Comparison of ENCODE assay signal across 1 fruit fly cellular context in the genomic region with DNA sequence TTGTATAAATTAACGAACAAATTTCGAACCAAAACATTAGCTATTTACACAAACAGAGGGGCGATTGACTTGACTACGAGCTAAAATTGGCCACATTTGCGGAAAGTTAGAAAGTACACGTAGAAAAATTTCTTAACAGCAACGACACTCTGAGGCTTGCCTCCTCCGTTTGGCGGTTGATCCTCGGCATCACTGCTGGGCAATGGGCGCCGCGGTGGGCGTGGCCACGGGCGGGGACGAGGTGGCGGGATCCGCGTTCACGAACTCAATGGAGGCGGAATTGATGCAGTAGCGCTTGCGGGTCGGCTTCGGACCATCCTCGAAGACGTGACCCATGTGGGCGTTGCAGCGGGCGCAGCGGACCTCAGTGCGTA.
TF ChIP-seq lines count a peak whose summit lies in the region.

No protein-coding gene starts in this region.

TF ChIP-seq in whole organism, embryonic, 481 proteins besides CTCF, POLR2A, EP300 and RAD21 (continued from another document):
- no peak for TF ChIP-seq CG2120 (GFP tag; optimal IDR thresholded peaks at IDR 0.05; lab: Kevin White, UChicago)
- no peak for TF ChIP-seq tin (GFP tag; optimal IDR thresholded peaks at IDR 0.05; lab: Kevin White, UChicago)
- no peak for TF ChIP-seq CG17328 (GFP tag; IDR thresholded peaks at IDR 0.05; lab: Robert Waterston, UW)
- TF ChIP-seq NFAT (GFP tag; IDR thresholded peaks at IDR 0.05; lab: Robert Waterston, UW) = no peak
- no peak for TF ChIP-seq CG4424 (GFP tag; optimal IDR thresholded peaks at IDR 0.05; lab: Kevin White, UChicago)
- TF ChIP-seq jing (GFP tag; optimal IDR thresholded peaks at IDR 0.05; lab: Kevin White, UChicago) = no peak
- 0 out of 3 replicates have a peak, but pooled peaks have one; percentile 10 for TF ChIP-seq CG17361 (GFP tag; IDR thresholded peaks at IDR 0.05; lab: Robert Waterston, UW)
- no peak for TF ChIP-seq CG4820 (GFP tag; optimal IDR thresholded peaks at IDR 0.05; lab: Kevin White, UChicago)
- no peak for TF ChIP-seq CG6854 (GFP tag; optimal IDR thresholded peaks at IDR 0.05; lab: Kevin White, UChicago)
- TF ChIP-seq pnt (GFP tag; optimal IDR thresholded peaks at IDR 0.05; lab: Kevin White, UChicago) = no peak
- TF ChIP-seq sisA (GFP tag; IDR thresholded peaks at IDR 0.05; lab: Robert Waterston, UW) = no peak
- TF ChIP-seq sc (optimal IDR thresholded peaks at IDR 0.05; lab: Kevin White, UChicago) = no peak
- no peak for TF ChIP-seq sc (GFP tag; optimal IDR thresholded peaks at IDR 0.05; lab: Kevin White, UChicago)
- no peak for TF ChIP-seq stc (GFP tag; IDR thresholded peaks at IDR 0.05; lab: Robert Waterston, UW)
- TF ChIP-seq stwl (tag; optimal IDR thresholded peaks at IDR 0.05; lab: Kevin White, UChicago) = no peak
- no peak for TF ChIP-seq crc (GFP tag; optimal IDR thresholded peaks at IDR 0.05; lab: Kevin White, UChicago)
- no peak for TF ChIP-seq CG14441 (GFP tag; IDR thresholded peaks at IDR 0.05; lab: Robert Waterston, UW)
- peak; percentile 28; the same call in 1 of the 2 replicates for TF ChIP-seq lmd (GFP tag; IDR thresholded peaks at IDR 0.05; lab: Robert Waterston, UW)
- TF ChIP-seq CG10274 (GFP tag; optimal IDR thresholded peaks at IDR 0.05; lab: Kevin White, UChicago) = no peak
- no peak for TF ChIP-seq Hey (tag; optimal IDR thresholded peaks at IDR 0.05; lab: Kevin White, UChicago)
- no peak for TF ChIP-seq CG3847 (GFP tag; IDR thresholded peaks at IDR 0.05; lab: Robert Waterston, UW)
- no peak for TF ChIP-seq CG2889 (GFP tag; IDR thresholded peaks at IDR 0.05; lab: Robert Waterston, UW)
- no peak for TF ChIP-seq sens-2 (GFP tag; IDR thresholded peaks at IDR 0.05; lab: Robert Waterston, UW)
- TF ChIP-seq CG10321 (GFP tag; IDR thresholded peaks at IDR 0.05; lab: Robert Waterston, UW) = no peak
- TF ChIP-seq corto (GFP tag; optimal IDR thresholded peaks at IDR 0.05; lab: Kevin White, UChicago) = no peak
- TF ChIP-seq CG9797 (GFP tag; optimal IDR thresholded peaks at IDR 0.05; lab: Kevin White, UChicago) = no peak
- no peak for TF ChIP-seq eve (GFP tag; optimal IDR thresholded peaks at IDR 0.05; lab: Kevin White, UChicago)
- no peak for TF ChIP-seq tup (GFP tag; optimal IDR thresholded peaks at IDR 0.05; lab: Kevin White, UChicago)
- TF ChIP-seq gce (GFP tag; IDR thresholded peaks at IDR 0.05; lab: Robert Waterston, UW) = no peak
- 0 out of 2 replicates have a peak, but pooled peaks have one; percentile 8 for TF ChIP-seq CG6272 (GFP tag; IDR thresholded peaks at IDR 0.05; lab: Robert Waterston, UW)
- TF ChIP-seq CG18619 (GFP tag; optimal IDR thresholded peaks at IDR 0.05; lab: Kevin White, UChicago) = peak; percentile 3
- TF ChIP-seq CG34376 (GFP tag; optimal IDR thresholded peaks at IDR 0.05; lab: Kevin White, UChicago) = no peak
- no peak for TF ChIP-seq CG10431 (GFP tag; optimal IDR thresholded peaks at IDR 0.05; lab: Kevin White, UChicago)
- no peak for TF ChIP-seq Nf-YB (GFP tag; optimal IDR thresholded peaks at IDR 0.05; lab: Kevin White, UChicago)
- TF ChIP-seq gsb-n (tag; optimal IDR thresholded peaks at IDR 0.05; lab: Kevin White, UChicago) = no peak
- TF ChIP-seq Poxn (GFP tag; IDR thresholded peaks at IDR 0.05; lab: Robert Waterston, UW) = no peak
- peak; percentile 1 for TF ChIP-seq Meics (GFP tag; optimal IDR thresholded peaks at IDR 0.05; lab: Kevin White, UChicago)
- TF ChIP-seq CG34422 (GFP tag; IDR thresholded peaks at IDR 0.05; lab: Robert Waterston, UW) = no peak
- TF ChIP-seq jumu (GFP tag; optimal IDR thresholded peaks at IDR 0.05; lab: Kevin White, UChicago) = no peak
- TF ChIP-seq ac (GFP tag; optimal IDR thresholded peaks at IDR 0.05; lab: Kevin White, UChicago) = no peak
- TF ChIP-seq CG12942 (GFP tag; optimal IDR thresholded peaks at IDR 0.05; lab: Kevin White, UChicago) = no peak
- no peak for TF ChIP-seq Spps (tag; optimal IDR thresholded peaks at IDR 0.05; lab: Kevin White, UChicago)
- no peak for TF ChIP-seq CG10462 (GFP tag; optimal IDR thresholded peaks at IDR 0.05; lab: Kevin White, UChicago)
- TF ChIP-seq CG14965 (GFP tag; optimal IDR thresholded peaks at IDR 0.05; lab: Kevin White, UChicago; ENCODE audit: borderline replicate concordance) = no peak
- TF ChIP-seq CG9609 (GFP tag; optimal IDR thresholded peaks at IDR 0.05; lab: Kevin White, UChicago) = peak; percentile 20
- no peak for TF ChIP-seq Hsf (GFP tag; optimal IDR thresholded peaks at IDR 0.05; lab: Kevin White, UChicago)
- no peak for TF ChIP-seq Stat92E (GFP tag; optimal IDR thresholded peaks at IDR 0.05; lab: Kevin White, UChicago)
- no peak for TF ChIP-seq CG16815 (GFP tag; optimal IDR thresholded peaks at IDR 0.05; lab: Kevin White, UChicago)
- TF ChIP-seq Jarid2 (GFP tag; optimal IDR thresholded peaks at IDR 0.05; lab: Kevin White, UChicago) = no peak
- TF ChIP-seq CG2678 (tag; optimal IDR thresholded peaks at IDR 0.05; lab: Kevin White, UChicago) = no peak
- TF ChIP-seq onecut (GFP tag; IDR thresholded peaks at IDR 0.05; lab: Robert Waterston, UW) = no peak
- no peak for TF ChIP-seq CG33557 (GFP tag; optimal IDR thresholded peaks at IDR 0.05; lab: Kevin White, UChicago)
- TF ChIP-seq z (GFP tag; IDR thresholded peaks at IDR 0.05; lab: Robert Waterston, UW) = no peak
- peak; percentile 6 for TF ChIP-seq Antp (GFP tag; optimal IDR thresholded peaks at IDR 0.05; lab: Kevin White, UChicago)
- no peak for TF ChIP-seq Chrac-16 (GFP tag; optimal IDR thresholded peaks at IDR 0.05; lab: Kevin White, UChicago)
- TF ChIP-seq btn (GFP tag; optimal IDR thresholded peaks at IDR 0.05; lab: Kevin White, UChicago) = no peak
- TF ChIP-seq Trl (optimal IDR thresholded peaks at IDR 0.05; lab: Kevin White, UChicago) = no peak
- peak; percentile 46 for TF ChIP-seq Trl (GFP tag; optimal IDR thresholded peaks at IDR 0.05; lab: Kevin White, UChicago)
- no peak for TF ChIP-seq en (GFP tag; optimal IDR thresholded peaks at IDR 0.05; lab: Kevin White, UChicago)
- no peak for TF ChIP-seq CG11695 (GFP tag; IDR thresholded peaks at IDR 0.05; lab: Robert Waterston, UW)
- TF ChIP-seq CG17568 (GFP tag; optimal IDR thresholded peaks at IDR 0.05; lab: Kevin White, UChicago) = no peak
- TF ChIP-seq CG7556 (GFP tag; optimal IDR thresholded peaks at IDR 0.05; lab: Kevin White, UChicago) = no peak
- TF ChIP-seq Doc3 (GFP tag; IDR thresholded peaks at IDR 0.05; lab: Robert Waterston, UW; ENCODE audit: partially characterized antibody) = no peak
- no peak for TF ChIP-seq D19B (GFP tag; optimal IDR thresholded peaks at IDR 0.05; lab: Kevin White, UChicago)
- TF ChIP-seq klu (GFP tag; IDR thresholded peaks at IDR 0.05; lab: Robert Waterston, UW) = no peak
- TF ChIP-seq CG11398 (GFP tag; optimal IDR thresholded peaks at IDR 0.05; lab: Kevin White, UChicago) = no peak
- TF ChIP-seq CG6254 (GFP tag; optimal IDR thresholded peaks at IDR 0.05; lab: Kevin White, UChicago) = no peak
- peak; percentile 17; the same call in 1 of the 2 replicates for TF ChIP-seq HLH3B (GFP tag; IDR thresholded peaks at IDR 0.05; lab: Robert Waterston, UW)
- TF ChIP-seq abd-A (tag; optimal IDR thresholded peaks at IDR 0.05; lab: Kevin White, UChicago) = no peak
- TF ChIP-seq run (tag; optimal IDR thresholded peaks at IDR 0.05; lab: Kevin White, UChicago) = no peak
- TF ChIP-seq kah (GFP tag; optimal IDR thresholded peaks at IDR 0.05; lab: Kevin White, UChicago) = no peak
- no peak for TF ChIP-seq grau (tag; optimal IDR thresholded peaks at IDR 0.05; lab: Kevin White, UChicago)
- no peak for TF ChIP-seq CG17802 (tag; optimal IDR thresholded peaks at IDR 0.05; lab: Kevin White, UChicago)
- TF ChIP-seq scrt (GFP tag; optimal IDR thresholded peaks at IDR 0.05; lab: Kevin White, UChicago) = no peak
- peak; percentile 17 for TF ChIP-seq CG7786 (GFP tag; optimal IDR thresholded peaks at IDR 0.05; lab: Kevin White, UChicago)
- TF ChIP-seq CG6791 (GFP tag; IDR thresholded peaks at IDR 0.05; lab: Robert Waterston, UW; ENCODE audit: partially characterized antibody) = no peak
- no peak for TF ChIP-seq MBD-R2 (GFP tag; IDR thresholded peaks at IDR 0.05; lab: Robert Waterston, UW)
- no peak for TF ChIP-seq CG1832 (GFP tag; optimal IDR thresholded peaks at IDR 0.05; lab: Kevin White, UChicago)
- TF ChIP-seq luna (GFP tag; optimal IDR thresholded peaks at IDR 0.05; lab: Kevin White, UChicago) = no peak
- TF ChIP-seq CG10959 (GFP tag; IDR thresholded peaks at IDR 0.05; lab: Robert Waterston, UW) = no peak
- TF ChIP-seq CG17385 (GFP tag; optimal IDR thresholded peaks at IDR 0.05; lab: Kevin White, UChicago) = no peak
- no peak for TF ChIP-seq C15 (GFP tag; IDR thresholded peaks at IDR 0.05; lab: Robert Waterston, UW)
- TF ChIP-seq lab (GFP tag; optimal IDR thresholded peaks at IDR 0.05; lab: Kevin White, UChicago) = no peak
- TF ChIP-seq mld (GFP tag; IDR thresholded peaks at IDR 0.05; lab: Robert Waterston, UW; ENCODE audit: partially characterized antibody) = no peak
- TF ChIP-seq Fer1 (GFP tag; optimal IDR thresholded peaks at IDR 0.05; lab: Kevin White, UChicago) = no peak
- no peak for TF ChIP-seq CrebB (tag; optimal IDR thresholded peaks at IDR 0.05; lab: Kevin White, UChicago)
- TF ChIP-seq CG7271 (tag; optimal IDR thresholded peaks at IDR 0.05; lab: Kevin White, UChicago) = no peak
- no peak for TF ChIP-seq CG8290 (GFP tag; optimal IDR thresholded peaks at IDR 0.05; lab: Kevin White, UChicago)
- TF ChIP-seq CG8290 (tag; optimal IDR thresholded peaks at IDR 0.05; lab: Kevin White, UChicago) = no peak
- no peak for TF ChIP-seq zen (tag; optimal IDR thresholded peaks at IDR 0.05; lab: Kevin White, UChicago)
- no peak for TF ChIP-seq CG10209 (GFP tag; optimal IDR thresholded peaks at IDR 0.05; lab: Kevin White, UChicago)
- TF ChIP-seq pzg (GFP tag; optimal IDR thresholded peaks at IDR 0.05; lab: Kevin White, UChicago) = no peak
- no peak for TF ChIP-seq Opbp (GFP tag; IDR thresholded peaks at IDR 0.05; lab: Robert Waterston, UW; ENCODE audit: partially characterized antibody)
- no peak for TF ChIP-seq BEAF-32 (GFP tag; optimal IDR thresholded peaks at IDR 0.05; lab: Kevin White, UChicago)
- no peak for TF ChIP-seq CG14014 (GFP tag; IDR thresholded peaks at IDR 0.05; lab: Robert Waterston, UW)
